Worm (Caenorhabditis elegans): ENCODE measurements around the gene chmp-7.

DNA sequence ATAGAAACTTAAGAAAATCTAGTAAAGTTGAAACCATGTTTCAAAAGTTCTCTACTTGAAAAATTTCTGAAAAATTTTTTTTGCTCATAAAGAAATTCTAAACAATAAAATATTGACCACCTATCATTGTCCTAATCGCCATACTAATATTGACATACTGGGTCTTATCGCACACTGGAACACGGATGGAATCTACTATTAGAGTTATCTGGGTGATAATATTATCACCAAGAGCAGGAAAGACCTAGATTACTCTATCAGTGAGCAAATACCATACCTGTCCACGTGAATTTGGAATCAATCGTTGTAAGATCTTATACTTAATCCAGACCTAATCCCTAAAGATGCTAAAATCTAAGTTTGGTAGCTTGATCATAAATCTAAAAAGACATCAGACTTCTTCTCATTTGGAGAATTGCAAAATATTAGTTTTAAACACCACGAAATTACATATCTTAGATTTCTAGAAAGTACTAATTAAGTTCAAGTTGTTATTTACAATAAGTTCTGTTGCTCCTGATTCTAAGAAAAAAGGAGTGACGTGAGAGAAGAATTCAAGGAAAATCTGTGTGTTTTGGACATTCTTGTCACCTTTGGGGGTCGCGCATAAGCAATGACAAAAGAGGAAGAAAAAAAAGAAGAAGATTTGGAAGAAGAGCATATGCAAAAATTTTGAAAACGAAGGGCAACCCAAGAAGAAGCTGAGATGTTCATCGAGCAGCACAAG is 44.6 kb upstream of the chmp-7 start:
- TF ChIP-seq rcor-1 (GFP tag; IDR thresholded peaks at IDR 0.05) (no peak), let-607 (tag; optimal IDR thresholded peaks at IDR 0.05) (no peak), unc-62 (GFP tag; optimal IDR thresholded peaks at IDR 0.05) (no peak), snpc-1.3 (tag; optimal IDR thresholded peaks at IDR 0.05; ENCODE audit: insufficient read depth) (no peak), B0019.2 (GFP tag; conservative IDR thresholded peaks at IDR 0.05) (no peak)
